Worm (Caenorhabditis elegans) whole organism, L3 larva: ENCODE measurements around the gene faah-2.

ENCODE experiments used
- R02D3.7 ChIP-seq: fragments of 150-350 bp; optimal IDR thresholded peaks from 2 replicates; lab custom pipeline; 2014; ENCODE audit warnings: missing biosample characterization, missing genetic modification characterization
- egl-5 ChIP-seq: fragments of 150-350 bp; optimal IDR thresholded peaks from 2 replicates; lab custom pipeline; 2017; ENCODE audit warnings: missing biosample characterization, missing genetic modification reagents, missing genetic modification characterization, inconsistent platforms
- mdl-1 ChIP-seq: fragments of 150-350 bp; optimal IDR thresholded peaks from 2 replicates; lab custom pipeline; 2014; ENCODE audit warnings: missing biosample characterization, missing genetic modification characterization
- nhr-11 ChIP-seq: fragments of 150-350 bp; optimal IDR thresholded peaks from 2 replicates; lab custom pipeline; 2014; ENCODE audit warnings: missing biosample characterization, missing genetic modification characterization
- nhr-76 ChIP-seq: fragments of 150-350 bp; sonication (generic microtip); optimal IDR thresholded peaks from 5 replicates; lab custom pipeline; 2014; ENCODE audit warnings: missing biosample characterization, missing genetic modification characterization
- pha-4 ChIP-seq: fragments of 150-350 bp; optimal IDR thresholded peaks from 2 replicates; lab custom pipeline; 2014; ENCODE audit warnings: missing biosample characterization, missing genetic modification reagents, missing genetic modification characterization

ce11 chrIV:8188421-8189112, 36.3 kb downstream of the faah-2 start:
- TF ChIP-seq R02D3.7 (tag; lab: Kevin White, UChicago) (no peak), pha-4 (no peak), nhr-11 (no peak), mdl-1 (tag; lab: Kevin White, UChicago) (no peak), nhr-76 (no peak), egl-5 (tag; lab: Kevin White, UChicago) (no peak)
